Worm (Caenorhabditis elegans) whole organism, late embryonic: ENCODE results near the gene twk-20.

Source experiments
- C08G9.2 ChIP-seq: sonication (generic microtip); optimal IDR thresholded peaks from 2 replicates; lab custom pipeline; 2016; ENCODE audit warnings: mild to moderate bottlenecking, missing genetic modification characterization, moderate library complexity, missing compliant biosample characterization
- K02D7.2 ChIP-seq: sonication (generic microtip); optimal IDR thresholded peaks from 2 replicates; lab custom pipeline; 2017; ENCODE audit warnings: mild to moderate bottlenecking, missing genetic modification characterization, missing compliant biosample characterization
- K09A11.1 ChIP-seq: sonication (generic microtip); optimal IDR thresholded peaks from 2 replicates; lab custom pipeline; 2017; ENCODE audit warnings: antibody characterized with exemption, mild to moderate bottlenecking, missing genetic modification characterization, missing compliant biosample characterization; ENCODE audit not compliant: insufficient read depth
- Y22D7AL.16 ChIP-seq: sonication (generic microtip); optimal IDR thresholded peaks from 2 replicates; lab custom pipeline; 2016; ENCODE audit warnings: missing genetic modification characterization, missing compliant biosample characterization
- ahr-1 ChIP-seq: sonication (generic microtip); optimal IDR thresholded peaks from 2 replicates; lab custom pipeline; 2016; ENCODE audit warnings: missing genetic modification characterization, missing compliant biosample characterization
- ama-1 ChIP-seq: fragments of 150-350 bp; optimal IDR thresholded peaks from 2 replicates; lab custom pipeline; 2014
- ceh-14 ChIP-seq: sonication (generic microtip); optimal IDR thresholded peaks from 2 replicates; lab custom pipeline; 2016; ENCODE audit warnings: missing genotype, missing genetic modification characterization, missing compliant biosample characterization
- ceh-18 ChIP-seq: sonication (generic microtip); optimal IDR thresholded peaks from 2 replicates; lab custom pipeline; 2016; ENCODE audit warnings: missing genetic modification characterization, missing compliant biosample characterization
- ceh-19 ChIP-seq: fragments of 200-800 bp; sonication (Bioruptor generic); optimal IDR thresholded peaks from 2 replicates; lab custom pipeline; 2018; ENCODE audit warnings: mild to moderate bottlenecking, missing genetic modification characterization, missing compliant biosample characterization
- ceh-2 ChIP-seq: sonication (generic microtip); optimal IDR thresholded peaks from 2 replicates; lab custom pipeline; 2016; ENCODE audit warnings: missing genotype, missing genetic modification characterization, missing compliant biosample characterization
- ceh-22 ChIP-seq: sonication (generic microtip); optimal IDR thresholded peaks from 2 replicates; lab custom pipeline; 2017; ENCODE audit warnings: missing biosample characterization, missing genetic modification characterization
- ceh-24 ChIP-seq: sonication (generic microtip); optimal IDR thresholded peaks from 2 replicates; lab custom pipeline; 2016; ENCODE audit warnings: mild to moderate bottlenecking, missing genetic modification characterization, missing compliant biosample characterization
- ceh-31 ChIP-seq: sonication (generic microtip); optimal IDR thresholded peaks from 2 replicates; lab custom pipeline; 2016; ENCODE audit warnings: missing genetic modification characterization, missing compliant biosample characterization
- ceh-34 ChIP-seq: sonication (generic microtip); optimal IDR thresholded peaks from 2 replicates; lab custom pipeline; 2016; ENCODE audit warnings: mild to moderate bottlenecking, missing genetic modification characterization, missing compliant biosample characterization
- ceh-48 ChIP-seq: sonication (generic microtip); optimal IDR thresholded peaks from 2 replicates; lab custom pipeline; 2016; ENCODE audit warnings: missing genetic modification characterization, inconsistent platforms, missing compliant biosample characterization
- ceh-9 ChIP-seq: sonication (generic microtip); optimal IDR thresholded peaks from 2 replicates; lab custom pipeline; 2016; ENCODE audit warnings: mild to moderate bottlenecking, missing genetic modification characterization, inconsistent platforms, missing compliant biosample characterization
- dmd-4 ChIP-seq: sonication (generic microtip); optimal IDR thresholded peaks from 2 replicates; lab custom pipeline; 2016; ENCODE audit warnings: borderline replicate concordance, missing genetic modification characterization, missing compliant biosample characterization
- dve-1 ChIP-seq: sonication (generic microtip); optimal IDR thresholded peaks from 2 replicates; lab custom pipeline; 2017; ENCODE audit warnings: antibody characterized with exemption, mild to moderate bottlenecking, missing genetic modification characterization, missing compliant biosample characterization
- elt-2 ChIP-seq: sonication (generic microtip); optimal IDR thresholded peaks from 2 replicates; lab custom pipeline; 2016; ENCODE audit warnings: missing genetic modification reagents, missing genetic modification characterization, missing compliant biosample characterization
- elt-4 ChIP-seq: sonication (generic microtip); optimal IDR thresholded peaks from 2 replicates; lab custom pipeline; 2016; ENCODE audit warnings: missing genetic modification characterization, missing compliant biosample characterization
- fax-1 ChIP-seq: sonication (generic microtip); optimal IDR thresholded peaks from 2 replicates; lab custom pipeline; 2016; ENCODE audit warnings: missing genotype, missing genetic modification characterization, missing compliant biosample characterization
- fkh-6 ChIP-seq: sonication (generic microtip); optimal IDR thresholded peaks from 2 replicates; lab custom pipeline; 2016; ENCODE audit warnings: missing genetic modification characterization, missing compliant biosample characterization
- gmeb-2 ChIP-seq: sonication (generic microtip); optimal IDR thresholded peaks from 2 replicates; lab custom pipeline; 2016; ENCODE audit warnings: missing genetic modification characterization, inconsistent platforms, missing compliant biosample characterization
- hlh-15 ChIP-seq: sonication (generic microtip); optimal IDR thresholded peaks from 2 replicates; lab custom pipeline; 2016; ENCODE audit warnings: missing genetic modification characterization, missing compliant biosample characterization
- hlh-30 ChIP-seq: sonication (generic microtip); optimal IDR thresholded peaks from 2 replicates; lab custom pipeline; 2017; ENCODE audit warnings: antibody characterized with exemption, missing genetic modification characterization, missing compliant biosample characterization; ENCODE audit not compliant: insufficient read depth
- lim-6 ChIP-seq: sonication (generic microtip); optimal IDR thresholded peaks from 2 replicates; lab custom pipeline; 2016; ENCODE audit warnings: missing genetic modification characterization, missing compliant biosample characterization
- lin-11 ChIP-seq: fragments of 200-800 bp; sonication (Bioruptor generic); optimal IDR thresholded peaks from 2 replicates; lab custom pipeline; 2018; ENCODE audit warnings: mild to moderate bottlenecking, missing genetic modification characterization, missing compliant biosample characterization
- nfya-1 ChIP-seq: sonication (generic microtip); optimal IDR thresholded peaks from 2 replicates; lab custom pipeline; 2017; ENCODE audit warnings: missing genetic modification characterization, mild to moderate bottlenecking, missing compliant biosample characterization, antibody characterized with exemption, moderate library complexity
- nhr-11 ChIP-seq: fragments of 150-350 bp; optimal IDR thresholded peaks from 2 replicates; lab custom pipeline; 2014; ENCODE audit warnings: missing biosample characterization, missing genetic modification characterization
- nhr-232 ChIP-seq: sonication (generic microtip); optimal IDR thresholded peaks from 2 replicates; lab custom pipeline; 2016; ENCODE audit warnings: missing genetic modification characterization, missing compliant biosample characterization
- npax-4 ChIP-seq: sonication (generic microtip); optimal IDR thresholded peaks from 2 replicates; lab custom pipeline; 2016; ENCODE audit warnings: missing genetic modification characterization, missing compliant biosample characterization
- odd-2 ChIP-seq: sonication (generic microtip); optimal IDR thresholded peaks from 2 replicates; lab custom pipeline; 2017; ENCODE audit warnings: antibody characterized with exemption, mild to moderate bottlenecking, missing genetic modification characterization, missing compliant biosample characterization
- pag-3 ChIP-seq: sonication (generic microtip); optimal IDR thresholded peaks from 2 replicates; lab custom pipeline; 2016; ENCODE audit warnings: missing compliant biosample characterization, missing genetic modification characterization, borderline replicate concordance
- pax-1 ChIP-seq: fragments of 150-350 bp; optimal IDR thresholded peaks from 2 replicates; lab custom pipeline; 2014; ENCODE audit warnings: missing biosample characterization, missing genetic modification characterization
- pha-4 ChIP-seq: fragments of 150-350 bp; optimal IDR thresholded peaks from 2 replicates; lab custom pipeline; 2018; ENCODE audit warnings: missing biosample characterization, missing genetic modification reagents, missing genetic modification characterization
- pros-1 ChIP-seq: fragments of 150-350 bp; optimal IDR thresholded peaks from 2 replicates; lab custom pipeline; 2014; ENCODE audit warnings: missing biosample characterization, missing genetic modification reagents, missing genetic modification characterization
- ref-2 ChIP-seq: sonication (generic microtip); optimal IDR thresholded peaks from 2 replicates; lab custom pipeline; 2016; ENCODE audit warnings: missing genetic modification characterization, missing compliant biosample characterization
- sdc-2 ChIP-seq: sonication (generic microtip); optimal IDR thresholded peaks from 2 replicates; lab custom pipeline; 2016; ENCODE audit warnings: missing genotype, missing genetic modification characterization, missing compliant biosample characterization
- sox-2 ChIP-seq: fragments of 200-800 bp; sonication (Bioruptor generic); IDR thresholded peaks from 2 replicates; pipeline ENCODE4 v1.3.6; 2022; ENCODE audit warnings: missing genetic modification reagents, missing genetic modification characterization, missing compliant biosample characterization
- sox-4 ChIP-seq: sonication (generic microtip); optimal IDR thresholded peaks from 2 replicates; lab custom pipeline; 2017; ENCODE audit warnings: mild to moderate bottlenecking, missing genetic modification characterization, inconsistent platforms, missing compliant biosample characterization
- syd-9 ChIP-seq: sonication (generic microtip); optimal IDR thresholded peaks from 2 replicates; lab custom pipeline; 2016; ENCODE audit warnings: mild to moderate bottlenecking, missing genetic modification characterization, moderate library complexity, missing compliant biosample characterization
- tbx-2 ChIP-seq: sonication (generic microtip); optimal IDR thresholded peaks from 2 replicates; lab custom pipeline; 2016; ENCODE audit warnings: missing genetic modification characterization, missing compliant biosample characterization
- tbx-7 ChIP-seq: sonication (generic microtip); optimal IDR thresholded peaks from 2 replicates; lab custom pipeline; 2016; ENCODE audit warnings: missing genotype, missing genetic modification characterization, missing compliant biosample characterization
- ttx-3 ChIP-seq: sonication (generic microtip); optimal IDR thresholded peaks from 2 replicates; lab custom pipeline; 2016; ENCODE audit warnings: missing genetic modification reagents, missing genetic modification characterization, missing compliant biosample characterization
- unc-55 ChIP-seq: sonication (generic microtip); optimal IDR thresholded peaks from 2 replicates; lab custom pipeline; 2017; ENCODE audit warnings: missing biosample characterization, missing genetic modification reagents, missing genetic modification characterization
- unc-86 ChIP-seq: sonication (generic microtip); optimal IDR thresholded peaks from 2 replicates; lab custom pipeline; 2016; ENCODE audit warnings: missing genetic modification characterization, missing compliant biosample characterization
- zip-5 ChIP-seq: sonication (generic microtip); optimal IDR thresholded peaks from 2 replicates; lab custom pipeline; 2016; ENCODE audit warnings: missing genetic modification characterization, missing compliant biosample characterization

The twk-20 gene

DNA sequence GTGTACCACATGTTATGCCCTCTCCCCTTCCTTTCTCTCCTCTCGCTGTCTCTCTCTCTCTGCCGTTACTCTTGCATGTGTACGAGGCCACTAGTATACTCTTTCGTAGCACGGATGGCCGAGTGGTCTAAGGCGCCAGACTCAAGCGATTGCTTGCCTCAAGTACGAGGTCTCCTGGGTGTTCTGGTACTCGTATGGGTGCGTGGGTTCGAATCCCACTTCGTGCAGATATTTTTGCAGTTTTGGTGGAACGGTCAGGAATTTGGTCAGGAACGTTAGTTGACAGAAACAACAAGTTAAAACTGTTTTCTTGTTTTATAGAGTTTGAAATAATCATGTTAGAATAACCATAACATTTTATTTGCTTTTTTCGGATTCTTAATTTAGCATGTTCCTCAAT is 25.8 kb downstream of the twk-20 start (continued):
- TF ChIP-seq lin-11 (tag; lab: Kevin White, UChicago) (peak; percentile 95), ceh-31 (peak; percentile 96), dve-1 (tag; lab: Kevin White, UChicago) (peak; percentile 95), ceh-48 (peak; percentile 95), ceh-2 (tag; lab: Kevin White, UChicago) (peak; percentile 98), dmd-4 (tag; lab: Kevin White, UChicago) (peak; percentile 98), K09A11.1 (tag; lab: Kevin White, UChicago) (peak; percentile 93), fkh-6 (tag; lab: Kevin White, UChicago) (peak; percentile 97), unc-86 (tag; lab: Kevin White, UChicago) (peak; percentile 98), pag-3 (peak; percentile 97), ttx-3 (tag; lab: Kevin White, UChicago) (peak; percentile 98), zip-5 (tag; lab: Kevin White, UChicago) (peak; percentile 91), tbx-7 (peak; percentile 81), elt-2 (tag; lab: Kevin White, UChicago) (peak; percentile 99), hlh-30 (tag; lab: Kevin White, UChicago) (peak; percentile 82), ceh-22 (tag; lab: Kevin White, UChicago) (peak; percentile 82), syd-9 (peak; percentile 99), pros-1 (peak; percentile 80), odd-2 (tag; lab: Kevin White, UChicago) (peak; percentile 85), C08G9.2 (tag; lab: Kevin White, UChicago) (peak; percentile 97), lim-6 (peak; percentile 95), ceh-14 (tag; lab: Kevin White, UChicago) (peak; percentile 98), ceh-9 (peak; percentile 97), elt-4 (peak; percentile 92), ahr-1 (tag; lab: Kevin White, UChicago) (peak; percentile 97)

DNA sequence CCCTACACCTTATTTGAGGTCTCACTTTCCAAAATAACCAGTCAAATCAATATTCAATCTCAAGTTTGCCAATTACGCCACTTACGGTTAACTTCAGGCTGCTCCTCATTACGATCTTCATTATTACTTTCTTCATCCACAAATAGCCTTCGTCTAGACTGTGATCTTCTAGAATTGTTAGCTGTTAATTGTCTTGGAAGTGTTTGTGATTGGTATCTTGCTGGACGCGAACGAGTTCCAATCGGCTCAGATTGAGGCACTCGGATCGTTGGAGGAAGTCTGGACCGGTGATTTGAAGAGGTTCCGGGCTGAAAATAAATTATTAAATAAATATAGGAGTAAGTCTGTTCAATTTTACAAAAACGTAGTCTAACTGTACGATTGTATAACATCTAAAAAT is 27.2 kb downstream of the twk-20 start:
- TF ChIP-seq gmeb-2 (tag; lab: Kevin White, UChicago) (no peak), ref-2 (no peak), unc-55 (GFP tag; lab: Kevin White, UChicago) (no peak), elt-4 (no peak), ceh-18 (tag; lab: Kevin White, UChicago) (no peak), lin-11 (tag; lab: Kevin White, UChicago) (no peak)

DNA sequence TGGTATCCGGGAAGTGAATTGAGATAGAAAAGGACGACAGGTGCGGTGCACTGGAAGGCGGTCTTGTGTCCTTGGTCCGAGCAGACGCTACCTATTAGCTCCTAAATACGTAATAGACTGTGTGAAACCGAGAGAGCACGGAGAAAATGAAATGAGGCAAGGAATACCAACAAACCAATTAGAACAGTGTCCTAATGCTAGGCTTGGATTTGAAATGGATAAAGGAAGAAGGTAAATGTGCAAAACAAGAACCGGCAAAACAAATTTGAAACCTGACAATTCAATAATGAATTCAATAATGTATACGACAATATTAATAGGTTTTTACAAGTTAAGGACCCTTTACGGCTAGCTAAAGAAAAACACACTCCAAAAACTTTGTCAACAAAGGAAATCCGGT is 29.1 kb downstream of the twk-20 start, which contains the start of gene C04A11.2:
Gene C04A11.2 (minus strand): TSS at position 101 of the 400 bp plus-strand sequence.
- TF ChIP-seq ceh-31 (peak; percentile 21), zip-5 (tag; lab: Kevin White, UChicago) (no peak), syd-9 (no peak), Y22D7AL.16 (no peak), elt-2 (tag; lab: Kevin White, UChicago) (no peak), tbx-7 (no peak), nhr-232 (tag; lab: Kevin White, UChicago) (no peak), tbx-2 (tag; lab: Kevin White, UChicago) (no peak)

DNA sequence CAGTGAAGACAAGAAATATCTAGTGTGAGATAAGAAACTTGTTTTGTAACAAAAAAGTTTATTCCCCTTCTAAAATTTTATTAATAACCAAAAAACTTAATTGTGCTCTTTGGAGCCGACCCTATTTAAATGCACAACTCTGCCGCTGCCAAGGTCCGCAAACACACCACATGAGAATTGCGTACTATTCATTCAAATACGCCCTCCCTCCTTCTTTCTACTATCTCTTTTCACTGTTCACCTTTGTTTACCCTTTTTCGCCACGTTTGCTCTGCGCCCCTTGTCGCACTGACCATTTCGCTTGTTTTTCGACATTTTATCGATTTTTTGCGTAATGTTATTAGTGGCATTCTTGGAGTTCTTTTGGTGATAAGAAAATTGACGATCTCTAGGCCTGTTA is 30.0 kb downstream of the twk-20 start:
- no peak for TF ChIP-seq npax-4 (tag; lab: Kevin White, UChicago)
- no peak for TF ChIP-seq C08G9.2 (tag; lab: Kevin White, UChicago)
- no peak for TF ChIP-seq ama-1
- no peak for TF ChIP-seq K02D7.2 (tag; lab: Kevin White, UChicago)
- TF ChIP-seq hlh-15 (tag; lab: Kevin White, UChicago): no peak
- peak; percentile 56 for TF ChIP-seq pax-1 (tag; lab: Kevin White, UChicago)
- TF ChIP-seq ceh-22 (tag; lab: Kevin White, UChicago): no peak
- TF ChIP-seq elt-2 (tag; lab: Kevin White, UChicago): peak; percentile 38
- TF ChIP-seq ceh-2 (tag; lab: Kevin White, UChicago): no peak
- peak; percentile 45; the same call in 1 of the 2 replicates for TF ChIP-seq sox-2 (GFP tag; lab: Robert Waterston, UW)
- peak; percentile 11 for TF ChIP-seq ceh-34 (tag; lab: Kevin White, UChicago)
- TF ChIP-seq nhr-11 (tag; lab: Kevin White, UChicago): no peak
- no peak for TF ChIP-seq sox-4 (tag; lab: Kevin White, UChicago)
- TF ChIP-seq tbx-2 (tag; lab: Kevin White, UChicago): peak; percentile 68
- peak; percentile 23 for TF ChIP-seq nfya-1 (tag; lab: Kevin White, UChicago)
- no peak for TF ChIP-seq ceh-24 (tag; lab: Kevin White, UChicago)
- TF ChIP-seq lim-6: no peak
- TF ChIP-seq sdc-2 (tag; lab: Kevin White, UChicago): peak; percentile 72
- TF ChIP-seq fax-1 (tag; lab: Kevin White, UChicago): no peak
- TF ChIP-seq pha-4: no peak
- TF ChIP-seq gmeb-2 (tag; lab: Kevin White, UChicago): no peak
- TF ChIP-seq ceh-19 (GFP tag; lab: Kevin White, UChicago): no peak
- TF ChIP-seq ceh-31: peak; percentile 30
